Fruit fly (Drosophila melanogaster) whole organism: Measurements from ENCODE around the gene CG32625.
A peak's percentile ranks its signal among the peaks of the same experiment; 100 is the strongest.

Source experiments
- CG8478 ChIP-seq: fragments of >200 bp; optimal IDR thresholded peaks from 2 replicates; lab custom pipeline; 2018; ENCODE audit warnings: inconsistent platforms
- Dll ChIP-seq: fragments of >200 bp; optimal IDR thresholded peaks from 2 replicates; lab custom pipeline; 2017
- EcR ChIP-seq, 2 experiments: fragments of >200 bp; optimal IDR thresholded peaks; 2 replicates each; lab custom pipeline; 2017; ENCODE audit warnings: missing biosample characterization in 2 of 2, missing genetic modification characterization in 2 of 2, missing genetic modification reagents in 2 of 2
- pan ChIP-seq: fragments of >200 bp; optimal IDR thresholded peaks from 2 replicates; lab custom pipeline; 2017
- psq ChIP-seq: fragments of >200 bp; optimal IDR thresholded peaks from 2 replicates; lab custom pipeline; 2017
- usp ChIP-seq: fragments of >200 bp; optimal IDR thresholded peaks from 2 replicates; lab custom pipeline; 2017; ENCODE audit warnings: missing biosample characterization, missing genetic modification characterization, mixed read lengths

CG32625 gene

dm6 chrX:13781739-13782502 lies 25.3 kb upstream of the CG32625 start, which contains the start of the genes CtsB and amrt:
Gene CtsB, minus strand, starts transcription at chrX:13782170.
Gene amrt, plus strand, starts transcription at chrX:13782459.
- TF ChIP-seq EcR (GFP tag; optimal IDR thresholded peaks at IDR 0.05; lab: Kevin White, UChicago): no peak
- TF ChIP-seq CG8478 (lab: Kevin White, UChicago): no peak
- TF ChIP-seq usp (GFP tag; lab: Kevin White, UChicago): no peak
- TF ChIP-seq pan: no peak
- no peak for TF ChIP-seq Dll (lab: Kevin White, UChicago)
- no peak for TF ChIP-seq psq (lab: Kevin White, UChicago)

DNA sequence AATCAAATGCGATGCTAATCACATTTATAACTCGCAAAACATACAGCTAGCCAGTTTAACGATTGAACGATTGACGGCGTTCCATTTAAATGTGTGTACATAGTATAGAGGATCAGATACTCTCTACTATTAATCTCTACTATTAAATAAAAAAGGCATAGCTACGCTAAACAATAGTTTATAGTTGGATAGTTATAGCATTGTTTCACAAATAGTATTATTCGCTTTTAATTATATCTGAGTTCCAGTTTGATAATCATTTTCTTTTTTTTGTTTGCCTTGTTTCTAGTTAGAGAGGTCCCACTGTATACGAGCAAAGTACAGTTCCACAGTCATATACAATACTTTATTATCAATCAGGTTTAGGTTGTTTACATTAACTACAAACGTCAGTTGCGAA lies 23.1 kb upstream of the CG32625 start:
- TF ChIP-seq psq (lab: Kevin White, UChicago): no peak
- TF ChIP-seq usp (GFP tag; lab: Kevin White, UChicago): no peak
- TF ChIP-seq pan: no peak
- no peak for TF ChIP-seq CG8478 (lab: Kevin White, UChicago)
- TF ChIP-seq EcR (GFP tag; optimal IDR thresholded peaks at IDR 0.05; lab: Kevin White, UChicago): no peak

dm6 chrX:13778568-13778967 lies 21.9 kb upstream of the CG32625 start:
- TF ChIP-seq psq (lab: Kevin White, UChicago) (no peak), usp (GFP tag; lab: Kevin White, UChicago) (no peak)

dm6 chrX:13770768-13771167 lies 14.1 kb upstream of the CG32625 start:
- TF ChIP-seq pan (no peak), psq (lab: Kevin White, UChicago) (no peak), Dll (lab: Kevin White, UChicago) (no peak), CG8478 (lab: Kevin White, UChicago) (no peak), usp (GFP tag; lab: Kevin White, UChicago) (no peak), EcR (GFP tag; optimal IDR thresholded peaks at IDR 0.05; lab: Kevin White, UChicago) (no peak)

DNA sequence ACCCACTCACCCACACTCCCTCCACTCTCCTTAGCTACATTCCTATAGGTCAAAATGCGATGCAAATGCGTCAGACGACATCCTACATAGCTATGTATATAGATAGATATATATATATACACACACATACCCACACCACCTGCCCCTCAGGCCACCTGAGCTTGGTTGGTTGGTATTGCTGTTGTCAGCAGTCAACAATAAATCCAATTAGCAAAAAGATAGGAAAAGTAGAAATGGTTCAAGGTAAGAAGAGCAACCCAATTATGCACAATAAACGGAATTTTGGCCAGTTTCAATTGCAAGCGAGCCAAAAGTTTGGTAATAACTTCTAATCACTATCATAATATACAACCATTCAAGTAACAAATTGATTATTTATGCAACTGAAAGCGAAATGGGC lies 9.9 kb upstream of the CG32625 start:
- TF ChIP-seq EcR (GFP tag; optimal IDR thresholded peaks at IDR 0.05; lab: Kevin White, UChicago): no peak
- no peak for TF ChIP-seq psq (lab: Kevin White, UChicago)
- TF ChIP-seq Dll (lab: Kevin White, UChicago): no peak
- TF ChIP-seq pan: no peak
- TF ChIP-seq usp (GFP tag; lab: Kevin White, UChicago): no peak

dm6 chrX:13765217-13765616 lies 8.6 kb upstream of the CG32625 start:
- no peak for TF ChIP-seq psq (lab: Kevin White, UChicago)
- TF ChIP-seq EcR (GFP tag; optimal IDR thresholded peaks at IDR 0.05; lab: Kevin White, UChicago): no peak
- no peak for TF ChIP-seq CG8478 (lab: Kevin White, UChicago)
- TF ChIP-seq usp (GFP tag; lab: Kevin White, UChicago): no peak
- TF ChIP-seq pan: no peak
- no peak for TF ChIP-seq Dll (lab: Kevin White, UChicago)

dm6 chrX:13764397-13765119 lies 7.9 kb upstream of the CG32625 start:
- TF ChIP-seq Dll (lab: Kevin White, UChicago) (no peak), CG8478 (lab: Kevin White, UChicago) (no peak), psq (lab: Kevin White, UChicago) (no peak), EcR (GFP tag; optimal IDR thresholded peaks at IDR 0.05; lab: Kevin White, UChicago) (no peak), pan (no peak), usp (GFP tag; lab: Kevin White, UChicago) (no peak)

DNA sequence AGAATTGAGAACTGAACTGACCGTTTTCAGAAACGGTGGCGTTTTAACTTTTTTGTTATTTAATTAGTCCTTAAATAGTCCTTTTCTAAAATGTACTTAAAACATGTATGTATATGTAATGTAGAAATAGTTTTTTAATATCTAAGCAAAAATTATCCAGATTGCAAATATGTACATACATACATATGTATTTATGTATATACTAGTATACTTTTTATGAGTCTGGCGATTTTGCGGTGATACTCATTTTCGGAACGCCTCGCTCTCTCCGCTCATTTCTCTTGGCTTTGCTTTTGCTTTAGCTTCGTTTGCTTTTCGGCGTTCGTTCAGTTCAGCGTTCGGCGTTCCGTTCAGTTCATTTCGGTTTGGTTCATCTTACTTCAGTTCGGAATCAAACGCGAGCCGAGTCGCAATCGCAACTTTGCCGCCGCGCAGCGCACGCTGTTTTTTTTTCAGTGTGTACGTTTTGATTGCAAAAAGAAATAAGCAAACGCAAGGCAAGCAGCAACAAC lies 5.8 kb upstream of the CG32625 start, which contains the start of gene rdgB:
TSS of gene rdgB (plus strand) at position 381 of the 512 bp plus-strand sequence.
- no peak for TF ChIP-seq psq (lab: Kevin White, UChicago)
- no peak for TF ChIP-seq pan
- no peak for TF ChIP-seq EcR (GFP tag; optimal IDR thresholded peaks at IDR 0.05; lab: Kevin White, UChicago)
- no peak for TF ChIP-seq Dll (lab: Kevin White, UChicago)
- TF ChIP-seq CG8478 (lab: Kevin White, UChicago): no peak
- TF ChIP-seq usp (GFP tag; lab: Kevin White, UChicago): no peak

dm6 chrX:13761762-13762371 lies 5.2 kb upstream of the CG32625 start:
- TF ChIP-seq psq (lab: Kevin White, UChicago) (no peak), usp (GFP tag; lab: Kevin White, UChicago) (no peak), Dll (lab: Kevin White, UChicago) (peak; percentile 3)

dm6 chrX:13758989-13759549 lies 2.4 kb upstream of the CG32625 start, which contains the start of gene Yp3:
Gene Yp3, plus strand, starts transcription at chrX:13759546.
- no peak for TF ChIP-seq CG8478 (lab: Kevin White, UChicago)
- TF ChIP-seq psq (lab: Kevin White, UChicago): no peak
- no peak for TF ChIP-seq EcR (GFP tag; optimal IDR thresholded peaks at IDR 0.05; lab: Kevin White, UChicago)
- no peak for TF ChIP-seq pan
- no peak for TF ChIP-seq Dll (lab: Kevin White, UChicago)
- TF ChIP-seq usp (GFP tag; lab: Kevin White, UChicago): no peak

DNA sequence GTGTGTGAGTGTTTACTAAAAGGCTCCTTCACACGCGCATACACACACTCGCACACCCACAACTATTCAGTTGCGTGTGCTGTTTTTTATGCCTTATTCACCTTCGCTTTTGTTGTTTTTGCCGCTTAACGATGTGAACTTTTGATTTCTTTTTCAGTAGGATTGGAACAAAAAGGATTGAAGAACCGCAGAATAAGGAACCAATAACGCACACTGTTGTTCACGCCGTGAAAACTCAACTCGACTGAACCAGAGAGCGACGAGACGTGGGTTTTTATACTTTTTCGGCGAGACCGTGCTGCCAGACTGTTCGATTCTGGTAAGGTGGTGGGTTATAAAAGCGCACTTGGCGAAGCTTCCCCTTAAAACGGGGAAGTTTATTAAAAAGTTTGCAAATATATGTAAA lies 1.5 kb downstream of the CG32625 start, which contains the start of gene Pdcd4:
TSS of gene Pdcd4 (minus strand) at position 255 of the 406 bp plus-strand sequence.
- no peak for TF ChIP-seq Dll (lab: Kevin White, UChicago)
- peak in 1 of 2 experiments; percentile 51 for TF ChIP-seq EcR (GFP tag; optimal IDR thresholded peaks at IDR 0.05; lab: Kevin White, UChicago)
- no peak for TF ChIP-seq psq (lab: Kevin White, UChicago)
- no peak for TF ChIP-seq usp (GFP tag; lab: Kevin White, UChicago)
- TF ChIP-seq CG8478 (lab: Kevin White, UChicago): no peak
- TF ChIP-seq pan: no peak
